Fruit fly (Drosophila melanogaster) whole organism, embryonic: ENCODE results near the gene GluProRS.

ENCODE experiments used
- B-H2 ChIP-seq: fragments of 200-800 bp; sonication (Bioruptor generic); optimal IDR thresholded peaks from 2 replicates; lab custom pipeline; 2018; ENCODE audit warnings: missing biosample characterization, mild to moderate bottlenecking, missing genetic modification characterization
- CG10267 ChIP-seq: fragments of 200-800 bp; sonication (Bioruptor generic); optimal IDR thresholded peaks from 2 replicates; lab custom pipeline; 2018; ENCODE audit warnings: missing biosample characterization, mild to moderate bottlenecking, missing genetic modification characterization, moderate library complexity
- CG10274 ChIP-seq: fragments of 200-800 bp; sonication (Bioruptor generic); optimal IDR thresholded peaks from 3 replicates; lab custom pipeline; 2017; ENCODE audit warnings: missing biosample characterization, mild to moderate bottlenecking, missing genetic modification characterization
- CG10654 ChIP-seq: fragments of 200-800 bp; sonication (Bioruptor generic); optimal IDR thresholded peaks from 2 replicates; lab custom pipeline; 2016; ENCODE audit warnings: missing biosample characterization, missing genetic modification characterization
- CG11093 ChIP-seq: fragments of 200-800 bp; sonication (Bioruptor generic); IDR thresholded peaks from 3 replicates; pipeline ENCODE4 v1.3.6; 2022; ENCODE audit warnings: missing biosample characterization, missing genetic modification characterization
- CG11456 ChIP-seq: fragments of 200-800 bp; sonication (Bioruptor generic); IDR thresholded peaks from 3 replicates; pipeline ENCODE4 v1.3.6; 2022; ENCODE audit warnings: missing biosample characterization, missing genetic modification characterization
- CG11695 ChIP-seq: fragments of 200-800 bp; sonication (Bioruptor generic); IDR thresholded peaks from 3 replicates; pipeline ENCODE4 v1.3.6; 2022; ENCODE audit warnings: missing biosample characterization, missing genetic modification characterization
- CG13296 ChIP-seq: fragments of 200-800 bp; sonication (Bioruptor generic); optimal IDR thresholded peaks from 3 replicates; lab custom pipeline; 2018; ENCODE audit warnings: missing biosample characterization, mild to moderate bottlenecking, missing genetic modification characterization
- CG13894 ChIP-seq: fragments of 200-800 bp; sonication (Bioruptor generic); optimal IDR thresholded peaks from 3 replicates; lab custom pipeline; 2018; ENCODE audit warnings: missing biosample characterization, mild to moderate bottlenecking, missing genetic modification characterization, moderate library complexity
- CG1529 ChIP-seq: fragments of 200-800 bp; sonication (Bioruptor generic); optimal IDR thresholded peaks from 3 replicates; lab custom pipeline; 2018; ENCODE audit warnings: missing biosample characterization, missing genetic modification characterization
- CG17802 ChIP-seq: fragments of 200-800 bp; sonication (Bioruptor generic); optimal IDR thresholded peaks from 2 replicates; lab custom pipeline; 2018; ENCODE audit warnings: missing biosample characterization, mild to moderate bottlenecking, missing genetic modification characterization, moderate library complexity
- CG17829 ChIP-seq: fragments of 200-800 bp; optimal IDR thresholded peaks from 2 replicates; lab custom pipeline; 2019; ENCODE audit warnings: missing biosample characterization, mild to moderate bottlenecking, missing genetic modification characterization, moderate library complexity
- CG2120 ChIP-seq: fragments of 200-800 bp; sonication (Bioruptor generic); optimal IDR thresholded peaks from 3 replicates; lab custom pipeline; 2016; ENCODE audit warnings: missing biosample characterization, missing genetic modification characterization
- CG33213 ChIP-seq: fragments of 200-800 bp; sonication (Bioruptor generic); optimal IDR thresholded peaks from 3 replicates; lab custom pipeline; 2016; ENCODE audit warnings: missing biosample characterization, missing genetic modification characterization
- CG42726 ChIP-seq: fragments of 200-800 bp; sonication (Bioruptor generic); IDR thresholded peaks from 2 replicates; pipeline ENCODE4 v1.3.6; 2022; ENCODE audit warnings: missing biosample characterization, missing genetic modification characterization; ENCODE audit not compliant: partially characterized antibody
- CG4854 ChIP-seq: fragments of 200-800 bp; sonication (Bioruptor generic); optimal IDR thresholded peaks from 2 replicates; lab custom pipeline; 2016; ENCODE audit warnings: missing biosample characterization, missing genetic modification characterization, inconsistent platforms
- CG6175 ChIP-seq: fragments of 200-800 bp; sonication (Bioruptor generic); IDR thresholded peaks from 3 replicates; pipeline ENCODE4 v1.3.6; 2022; ENCODE audit warnings: missing biosample characterization, missing genetic modification characterization
- CG6791 ChIP-seq: fragments of 200-800 bp; sonication (Bioruptor generic); IDR thresholded peaks from 3 replicates; pipeline ENCODE4 v1.3.6; 2022; ENCODE audit warnings: missing biosample characterization, missing genetic modification characterization; ENCODE audit not compliant: partially characterized antibody
- CG7786 ChIP-seq: fragments of 200-800 bp; sonication (Bioruptor generic); optimal IDR thresholded peaks from 2 replicates; lab custom pipeline; 2016; ENCODE audit warnings: missing biosample characterization, missing genetic modification characterization
- CG7839 ChIP-seq: fragments of 200-800 bp; sonication (Bioruptor generic); optimal IDR thresholded peaks from 3 replicates; lab custom pipeline; 2018; ENCODE audit warnings: missing biosample characterization, mild to moderate bottlenecking, missing genetic modification characterization, moderate library complexity
- CG9215 ChIP-seq: fragments of 200-800 bp; sonication (Bioruptor generic); IDR thresholded peaks from 2 replicates; pipeline ENCODE4 v1.3.6; 2022; ENCODE audit warnings: missing biosample characterization, missing genetic modification characterization
- HLHmδ ChIP-seq: fragments of 200-800 bp; sonication (Bioruptor generic); optimal IDR thresholded peaks from 2 replicates; lab custom pipeline; 2018; ENCODE audit warnings: missing biosample characterization, mild to moderate bottlenecking, missing genetic modification characterization, moderate library complexity
- MESR4 ChIP-seq: fragments of 200-800 bp; sonication (Bioruptor generic); optimal IDR thresholded peaks from 2 replicates; lab custom pipeline; 2018; ENCODE audit warnings: missing biosample characterization, mild to moderate bottlenecking, missing genetic modification characterization, moderate library complexity
- Pdp1 ChIP-seq, 2 experiments: fragments of 200-800 bp; sonication (Bioruptor generic); optimal IDR thresholded peaks; 3 replicates each; lab custom pipeline; 2016; ENCODE audit warnings: missing biosample characterization in 2 of 2, missing genetic modification characterization in 2 of 2, mild to moderate bottlenecking in 1 of 2, moderate library complexity in 1 of 2
- Ravus ChIP-seq: fragments of 200-800 bp; sonication (Bioruptor generic); IDR thresholded peaks from 2 replicates; pipeline ENCODE4 v1.3.6; 2022; ENCODE audit warnings: missing biosample characterization, missing genetic modification characterization
- Six4 ChIP-seq: fragments of 200-800 bp; sonication (Bioruptor generic); optimal IDR thresholded peaks from 2 replicates; lab custom pipeline; 2016; ENCODE audit warnings: missing biosample characterization, missing genetic modification characterization
- Sox100B ChIP-seq: fragments of 200-800 bp; sonication (Bioruptor generic); optimal IDR thresholded peaks from 3 replicates; lab custom pipeline; 2018; ENCODE audit warnings: missing biosample characterization, mild to moderate bottlenecking, missing genetic modification characterization
- Xbp1 ChIP-seq: fragments of 200-800 bp; sonication (Bioruptor generic); optimal IDR thresholded peaks from 3 replicates; lab custom pipeline; 2016; ENCODE audit warnings: missing biosample characterization, mild to moderate bottlenecking, missing genetic modification characterization
- YL-1 ChIP-seq: fragments of 200-800 bp; sonication (Bioruptor generic); optimal IDR thresholded peaks from 3 replicates; lab custom pipeline; 2017; ENCODE audit warnings: missing biosample characterization, mild to moderate bottlenecking, missing genetic modification characterization
- ato ChIP-seq: fragments of 200-800 bp; sonication (Bioruptor generic); IDR thresholded peaks from 2 replicates; pipeline ENCODE4 v1.3.6; 2022; ENCODE audit warnings: missing biosample characterization, missing genetic modification characterization; ENCODE audit not compliant: partially characterized antibody
- bowl ChIP-seq: fragments of 200-800 bp; sonication (Bioruptor generic); IDR thresholded peaks from 2 replicates; pipeline ENCODE4 v1.3.6; 2022; ENCODE audit warnings: missing biosample characterization, missing genetic modification characterization
- corto ChIP-seq: fragments of 200-800 bp; sonication (Bioruptor generic); optimal IDR thresholded peaks from 2 replicates; lab custom pipeline; 2016; ENCODE audit warnings: missing biosample characterization, mild to moderate bottlenecking, missing genetic modification characterization, moderate library complexity
- fd102C ChIP-seq: fragments of 200-800 bp; sonication (Bioruptor generic); optimal IDR thresholded peaks from 2 replicates; lab custom pipeline; 2018; ENCODE audit warnings: missing biosample characterization, mild to moderate bottlenecking, missing genetic modification characterization, moderate library complexity
- fd3F ChIP-seq: fragments of 200-800 bp; sonication (Bioruptor generic); optimal IDR thresholded peaks from 2 replicates; lab custom pipeline; 2018; ENCODE audit warnings: missing biosample characterization, mild to moderate bottlenecking, missing genetic modification characterization, moderate library complexity
- fu2 ChIP-seq: fragments of 200-800 bp; sonication (Bioruptor generic); optimal IDR thresholded peaks from 2 replicates; lab custom pipeline; 2016; ENCODE audit warnings: missing biosample characterization, missing genetic modification characterization
- gro ChIP-seq: fragments of 200-800 bp; sonication (Bioruptor generic); optimal IDR thresholded peaks from 2 replicates; lab custom pipeline; 2016; ENCODE audit warnings: missing biosample characterization, missing genetic modification characterization
- kah ChIP-seq: fragments of 200-800 bp; sonication (Bioruptor generic); optimal IDR thresholded peaks from 2 replicates; lab custom pipeline; 2018; ENCODE audit warnings: missing biosample characterization, mild to moderate bottlenecking, missing genetic modification characterization
- lmd ChIP-seq: fragments of 200-800 bp; sonication (Bioruptor generic); IDR thresholded peaks from 2 replicates; pipeline ENCODE4 v1.3.6; 2022; ENCODE audit warnings: missing biosample characterization, missing genetic modification characterization
- mld ChIP-seq: fragments of 200-800 bp; sonication (Bioruptor generic); IDR thresholded peaks from 3 replicates; pipeline ENCODE4 v1.3.6; 2022; ENCODE audit warnings: missing biosample characterization, missing genetic modification characterization; ENCODE audit not compliant: partially characterized antibody
- pan ChIP-seq, 4 experiments: fragments of >200 bp in 3 of 4; fragments of 200-800 bp in 1 of 4; sonication (Bioruptor generic) in 1 of 4; optimal IDR thresholded peaks in 3 of 4; IDR thresholded peaks in 1 of 4; 2 replicates each; pipeline versions ENCODE4 v1.3.6 to Lab custom; 2017 to 2022; ENCODE audit warnings: missing biosample characterization in 2 of 4, missing genetic modification characterization in 2 of 4, mixed read lengths in 1 of 4
- pb ChIP-seq: fragments of 200-800 bp; sonication (Bioruptor generic); optimal IDR thresholded peaks from 3 replicates; lab custom pipeline; 2016; ENCODE audit warnings: missing biosample characterization, missing genetic modification characterization
- pros ChIP-seq: fragments of 200-800 bp; sonication (Bioruptor generic); optimal IDR thresholded peaks from 3 replicates; lab custom pipeline; 2019; ENCODE audit warnings: missing biosample characterization, mild to moderate bottlenecking, missing genetic modification characterization, moderate library complexity
- schlank ChIP-seq: fragments of 200-800 bp; sonication (Bioruptor generic); optimal IDR thresholded peaks from 2 replicates; lab custom pipeline; 2018; ENCODE audit warnings: missing biosample characterization, mild to moderate bottlenecking, missing genetic modification characterization
- sd ChIP-seq: fragments of 200-800 bp; sonication (Bioruptor generic); optimal IDR thresholded peaks from 3 replicates; lab custom pipeline; 2018; ENCODE audit warnings: missing biosample characterization, mild to moderate bottlenecking, missing genetic modification characterization, moderate library complexity
- tgo ChIP-seq: fragments of 200-800 bp; sonication (Bioruptor generic); IDR thresholded peaks from 3 replicates; pipeline ENCODE4 v1.3.6; 2022; ENCODE audit warnings: missing biosample characterization, missing genetic modification characterization
- tin ChIP-seq: fragments of 200-800 bp; sonication (Bioruptor generic); optimal IDR thresholded peaks from 3 replicates; lab custom pipeline; 2016; ENCODE audit warnings: missing biosample characterization, missing genetic modification characterization
- unc-4 ChIP-seq: fragments of 200-800 bp; sonication (Bioruptor generic); IDR thresholded peaks from 2 replicates; pipeline ENCODE4 v1.3.6; 2022; ENCODE audit warnings: missing biosample characterization, missing genetic modification characterization; ENCODE audit not compliant: partially characterized antibody

Gene GluProRS

DNA sequence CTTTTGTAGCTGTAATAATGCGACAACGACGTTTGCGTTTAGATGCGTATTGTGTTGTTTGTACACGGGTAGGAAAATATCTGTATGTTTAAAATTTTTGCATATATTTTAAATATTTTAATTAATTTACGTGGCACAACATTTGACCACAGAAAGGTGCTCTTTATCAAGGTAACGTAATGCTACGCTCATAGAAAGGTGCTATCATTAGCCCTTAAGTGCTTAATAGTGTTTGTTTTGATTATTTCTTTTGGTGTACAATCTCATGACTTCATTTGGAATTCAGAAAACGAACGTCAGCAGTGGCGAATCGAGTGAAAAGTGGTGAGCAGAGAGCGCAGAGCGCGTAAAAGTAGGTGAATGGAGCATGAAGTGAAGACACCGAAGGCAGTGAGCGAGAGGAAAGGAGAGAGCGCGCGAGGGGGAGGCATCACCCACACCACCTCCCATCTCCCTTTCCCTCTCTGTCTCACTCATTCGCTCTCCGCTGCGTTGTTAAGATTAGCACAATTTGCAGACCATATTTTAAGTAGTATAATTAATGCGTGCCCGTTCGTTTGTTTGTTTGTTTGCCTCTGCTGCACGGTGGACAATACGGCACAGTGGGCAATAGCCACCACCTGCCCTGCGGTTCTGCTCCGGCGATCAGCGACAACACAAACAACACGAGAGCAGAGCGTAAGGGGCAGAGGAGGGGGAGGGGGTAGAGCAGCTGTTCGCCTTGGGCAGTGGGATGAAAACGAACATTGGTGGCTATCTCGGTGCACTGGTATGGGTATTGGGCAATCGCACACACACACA lies 36.3 kb downstream of the GluProRS start (continued):
- TF ChIP-seq CG42726 (GFP tag; lab: Robert Waterston, UW) (no peak), CG13894 (no peak), schlank (tag; lab: Kevin White, UChicago) (peak; percentile 19), Sox100B (GFP tag; lab: Kevin White, UChicago) (peak; percentile 36), MESR4 (GFP tag; lab: Kevin White, UChicago) (no peak), CG10267 (tag; lab: Kevin White, UChicago) (no peak), CG9215 (peak; percentile 17; the same call in 1 of the 2 replicates), CG1529 (GFP tag; lab: Kevin White, UChicago) (no peak), CG11456 (0 out of 3 replicates have a peak, but pooled peaks have one; percentile 57), pros (GFP tag; lab: Kevin White, UChicago) (peak; percentile 87), bowl (no peak; the same call in 1 of the 2 replicates), pb (GFP tag; lab: Kevin White, UChicago) (peak; percentile 23), Xbp1 (GFP tag; lab: Kevin White, UChicago) (peak; percentile 63), CG33213 (GFP tag; lab: Kevin White, UChicago) (no peak), CG2120 (GFP tag; lab: Kevin White, UChicago) (peak; percentile 5), CG7839 (peak; percentile 60), sd (tag; lab: Kevin White, UChicago) (no peak), Six4 (peak; percentile 10), CG11695 (peak; percentile 54; the same call in 2 of the 3 replicates), CG10274 (GFP tag; lab: Kevin White, UChicago) (no peak), CG11093 (GFP tag; lab: Robert Waterston, UW) (peak; percentile 15; the same call in 1 of the 3 replicates), CG6175 (no peak; the same call in 2 of the 3 replicates), CG13296 (GFP tag; lab: Kevin White, UChicago) (no peak), ato (GFP tag; lab: Robert Waterston, UW) (no peak; the same call in 1 of the 2 replicates), CG17829 (no peak), CG17802 (no peak), gro (GFP tag; lab: Kevin White, UChicago) (no peak), CG4854 (GFP tag; lab: Kevin White, UChicago) (no peak), fu2 (GFP tag; lab: Kevin White, UChicago) (no peak), YL-1 (GFP tag; lab: Kevin White, UChicago) (no peak), unc-4 (GFP tag; lab: Robert Waterston, UW) (no peak), corto (no peak), CG6791 (GFP tag; lab: Robert Waterston, UW) (no peak), HLHmδ (GFP tag; lab: Kevin White, UChicago) (peak; percentile 53), pan (optimal IDR thresholded peaks at IDR 0.05; lab: Kevin White, UChicago) (no peak), pan (GFP tag; optimal IDR thresholded peaks at IDR 0.05 in 1 of 2, IDR thresholded peaks at IDR 0.05 in 1 of 2) (peak in 1 of 2 experiments; percentile 71), tin (no peak), tgo (peak; percentile 28; the same call in 1 of the 3 replicates), B-H2 (no peak), fd3F (GFP tag; lab: Kevin White, UChicago) (peak; percentile 59), lmd (GFP tag; lab: Robert Waterston, UW) (peak; percentile 52; the same call in 1 of the 2 replicates), CG10654 (GFP tag; lab: Kevin White, UChicago) (no peak), mld (GFP tag; lab: Robert Waterston, UW) (no peak), kah (GFP tag; lab: Kevin White, UChicago) (peak; percentile 57), CG7786 (no peak), fd102C (GFP tag; lab: Kevin White, UChicago) (no peak), Ravus (GFP tag; lab: Robert Waterston, UW) (no peak), Pdp1 (GFP tag; optimal IDR thresholded peaks at IDR 0.05; lab: Kevin White, UChicago) (no peak)
